Fruit fly (Drosophila melanogaster) whole organism, adult: Measurements from ENCODE around the gene CG14277.

Source experiments
- Hr96 ChIP-seq: fragments of 200-800 bp; sonication (Bioruptor generic); optimal IDR thresholded peaks from 2 replicates; lab custom pipeline; 2016; ENCODE audit warnings: missing biosample characterization, missing genetic modification characterization
- Mnt ChIP-seq: fragments of 200-800 bp; sonication (Bioruptor generic); optimal IDR thresholded peaks from 2 replicates; lab custom pipeline; 2016; ENCODE audit warnings: missing biosample characterization, mild to moderate bottlenecking, missing genetic modification characterization

DNA sequence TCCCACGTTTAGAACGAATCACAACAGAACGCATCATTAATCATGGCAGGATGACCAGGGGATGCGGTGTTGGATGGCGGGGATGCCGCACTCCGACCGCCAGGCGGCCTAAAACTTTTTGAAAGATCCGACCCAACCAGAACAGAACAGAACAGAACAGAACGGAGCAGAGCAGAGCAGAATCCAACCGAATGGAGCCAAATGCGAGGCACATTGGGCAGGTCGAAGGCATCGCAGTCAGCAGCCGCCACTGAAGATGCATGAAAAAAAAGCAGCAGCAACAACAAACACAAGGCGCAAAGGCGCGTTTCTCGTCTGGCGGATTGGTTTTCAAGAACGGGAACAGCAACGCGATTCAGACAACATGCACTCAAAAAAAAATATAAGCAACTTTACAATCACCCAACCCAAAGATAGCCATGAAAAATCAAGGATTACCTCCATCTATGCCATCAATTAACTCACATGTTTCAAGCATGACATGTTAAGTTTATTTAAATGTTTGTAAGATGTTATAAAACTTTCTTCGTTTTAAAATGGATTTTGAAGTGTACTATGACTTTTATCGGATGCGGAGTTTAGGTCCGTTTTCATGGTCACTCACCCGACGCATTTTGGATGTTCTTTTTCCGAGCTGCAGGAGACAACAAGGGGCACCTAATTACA, 37.2 kb downstream of the CG14277 start:
- no peak for TF ChIP-seq Mnt (GFP tag; lab: Kevin White, UChicago)
- TF ChIP-seq Hr96, result no peak
